Worm (Caenorhabditis elegans): ENCODE measurements around the gene C05D11.5.

The C05D11.5 gene

DNA sequence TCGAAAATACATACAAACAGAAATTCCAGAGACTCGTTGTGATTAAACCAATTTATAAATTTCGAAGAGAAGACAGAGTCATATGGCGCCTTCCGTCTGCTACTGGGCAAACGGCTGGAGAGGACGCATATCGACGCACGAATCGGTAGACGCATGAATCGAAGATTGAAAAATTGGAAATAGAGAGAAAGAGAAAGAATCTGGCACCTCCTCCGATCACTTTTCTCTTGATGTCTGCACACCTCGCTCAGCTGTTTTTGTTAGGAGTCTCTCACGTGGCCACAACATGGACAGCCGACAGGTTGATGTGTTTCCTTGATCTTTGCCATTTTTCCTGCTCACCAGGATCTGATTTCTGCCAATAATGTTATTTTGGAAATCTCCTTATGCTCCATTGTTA, 51.7 kb downstream of the C05D11.5 start (continued):
- TF ChIP-seq isw-1 (GFP tag; IDR thresholded peaks at IDR 0.05) (no peak), F16B12.6 (tag; optimal IDR thresholded peaks at IDR 0.05) (no peak), nhr-71 (tag; optimal IDR thresholded peaks at IDR 0.05) (peak; percentile 92), lin-35 (GFP tag; optimal IDR thresholded peaks at IDR 0.05) (peak; percentile 28 to 58), mef-2 (tag; optimal IDR thresholded peaks at IDR 0.05) (no peak), zip-4 (GFP tag; optimal IDR thresholded peaks at IDR 0.05) (no peak), ets-5 (GFP tag; IDR thresholded peaks at IDR 0.05) (no peak), fkh-4 (tag; optimal IDR thresholded peaks at IDR 0.05; ENCODE audit: borderline replicate concordance) (no peak), ceh-8 (GFP tag; optimal IDR thresholded peaks at IDR 0.05) (no peak), ceh-82 (tag; optimal IDR thresholded peaks at IDR 0.05) (no peak), mdl-1 (tag; optimal IDR thresholded peaks at IDR 0.05) (peak in 1 of 2 experiments; percentile 85), fos-1 (tag; optimal IDR thresholded peaks at IDR 0.05) (no peak), pax-3 (tag; optimal IDR thresholded peaks at IDR 0.05) (no peak), hlh-17 (GFP tag; optimal IDR thresholded peaks at IDR 0.05; ENCODE audit: borderline replicate concordance) (no peak), nhr-237 (tag; optimal IDR thresholded peaks at IDR 0.05) (no peak), aly-2 (tag; optimal IDR thresholded peaks at IDR 0.05) (no peak), ama-1 (optimal IDR thresholded peaks at IDR 0.05) (no peak), nhr-11 (tag; optimal IDR thresholded peaks at IDR 0.05) (no peak), dpl-1 (GFP tag; optimal IDR thresholded peaks at IDR 0.05) (peak in 1 of 3 experiments; percentile 28), sup-37 (GFP tag; optimal IDR thresholded peaks at IDR 0.05) (no peak), ztf-4 (tag; optimal IDR thresholded peaks at IDR 0.05) (no peak), snu-23 (GFP tag; optimal IDR thresholded peaks at IDR 0.05) (peak; percentile 74), lin-14 (GFP tag; optimal IDR thresholded peaks at IDR 0.05) (peak; percentile 91), nhr-85 (tag) (peak; percentile 97), nhr-77 (tag; optimal IDR thresholded peaks at IDR 0.05) (no peak), ceh-90 (tag; optimal IDR thresholded peaks at IDR 0.05) (no peak), xbp-1 (tag; optimal IDR thresholded peaks at IDR 0.05) (no peak), grh-1 (GFP tag; IDR thresholded peaks at IDR 0.05) (peak; percentile 54; the same call in 1 of the 2 replicates), C16A3.4 (tag; optimal IDR thresholded peaks at IDR 0.05) (no peak), elt-3 (tag; optimal IDR thresholded peaks at IDR 0.05) (peak in 1 of 6 experiments; percentile 3), ces-1 (GFP tag; optimal IDR thresholded peaks at IDR 0.05) (no peak)

Measured in whole organism, L1 larva.